Worm (Caenorhabditis elegans) whole organism, L2 larva: ENCODE results near the gene str-233.

ENCODE experiments used
- blmp-1 ChIP-seq: sonication (generic microtip); optimal IDR thresholded peaks from 2 replicates; lab custom pipeline; 2017; ENCODE audit warnings: missing genetic modification characterization, mild to moderate bottlenecking, missing compliant biosample characterization, antibody characterized with exemption, moderate library complexity; ENCODE audit not compliant: insufficient read depth
- dmd-4 ChIP-seq: sonication (generic microtip); optimal IDR thresholded peaks from 2 replicates; lab custom pipeline; 2017; ENCODE audit warnings: missing biosample characterization, missing genetic modification characterization
- zag-1 ChIP-seq: fragments of 150-350 bp; optimal IDR thresholded peaks from 2 replicates; lab custom pipeline; 2014; ENCODE audit warnings: missing biosample characterization, missing genetic modification characterization

DNA sequence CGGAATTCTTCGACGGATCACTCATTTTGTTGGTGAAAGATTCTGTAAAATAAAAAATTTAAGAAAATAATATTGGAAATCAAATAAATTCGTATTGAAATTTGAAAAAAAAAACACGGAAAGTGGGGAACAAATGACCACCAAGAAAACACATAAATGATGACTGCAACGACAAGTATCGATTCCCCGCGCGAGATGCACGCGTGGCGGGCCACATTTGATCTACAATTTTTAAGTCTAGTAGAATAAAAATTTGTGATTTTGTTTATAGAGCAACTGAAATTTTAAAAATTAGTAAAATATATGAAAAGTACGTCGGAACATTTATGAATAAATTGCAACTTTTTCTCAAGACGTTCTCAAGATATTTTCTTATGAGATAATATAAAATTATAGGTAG lies 45.6 kb upstream of the str-233 start, which contains the start of gene F14H3.4:
- no peak for TF ChIP-seq blmp-1 (tag; lab: Kevin White, UChicago)
- no peak for TF ChIP-seq dmd-4 (tag; lab: Kevin White, UChicago)
- no peak for TF ChIP-seq zag-1
